Worm (Caenorhabditis elegans): ENCODE measurements around the gene F22B7.9.

Gene F22B7.9

DNA sequence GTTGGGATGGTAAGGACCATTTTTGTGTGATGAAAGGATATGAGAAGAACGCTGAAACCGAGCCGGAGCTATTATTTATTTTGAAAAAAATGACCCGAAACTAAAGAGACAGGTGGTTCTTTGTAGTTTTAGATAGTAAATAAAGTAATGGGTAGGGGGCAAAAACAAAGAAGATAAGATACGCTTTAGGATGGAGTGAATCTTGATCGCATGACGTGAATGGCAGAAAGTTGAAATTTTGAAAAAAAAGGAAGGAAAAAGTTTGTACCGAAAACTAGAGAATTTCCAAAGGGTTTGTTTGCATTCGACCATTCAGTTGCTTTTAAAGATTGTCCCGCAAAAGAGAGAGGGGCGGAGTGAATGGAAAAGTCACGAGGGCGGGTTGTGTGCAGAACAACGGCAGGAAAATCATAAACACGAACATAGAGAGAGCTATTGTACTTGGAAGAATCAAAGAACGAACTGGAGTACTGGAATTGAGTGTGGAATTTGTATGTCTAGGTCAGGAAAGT is at the start of gene F22B7.9:
TSS of gene F22B7.9 (minus strand) at position 51 of the 512 bp plus-strand sequence.
- TF ChIP-seq aha-1 (tag): peak; percentile 83
- peak; percentile 70 for TF ChIP-seq dve-1 (tag; optimal IDR thresholded peaks at IDR 0.05; ENCODE audit: insufficient read depth)
- no peak for TF ChIP-seq mes-2 (tag; optimal IDR thresholded peaks at IDR 0.05; ENCODE audit: poor library complexity, severe bottlenecking)
- TF ChIP-seq daf-16 (GFP tag; optimal IDR thresholded peaks at IDR 0.05): no peak
- peak; percentile 67 for TF ChIP-seq daf-16 (tag; optimal IDR thresholded peaks at IDR 0.05)
- TF ChIP-seq ctbp-1 (GFP tag; IDR thresholded peaks at IDR 0.05): no peak
- no peak for TF ChIP-seq ceh-32 (tag; optimal IDR thresholded peaks at IDR 0.05; ENCODE audit: poor library complexity)
- TF ChIP-seq ztf-7 (tag; optimal IDR thresholded peaks at IDR 0.05): no peak
- TF ChIP-seq hlh-30 (tag; optimal IDR thresholded peaks at IDR 0.05; ENCODE audit: insufficient read depth): peak; percentile 65
- no peak for TF ChIP-seq zfp-2 (tag; optimal IDR thresholded peaks at IDR 0.05)
- no peak for TF ChIP-seq nhr-6 (tag; optimal IDR thresholded peaks at IDR 0.05)
- no peak for TF ChIP-seq ama-1 (optimal IDR thresholded peaks at IDR 0.05)
- TF ChIP-seq nhr-77 (tag; optimal IDR thresholded peaks at IDR 0.05): no peak
- TF ChIP-seq madf-9 (GFP tag; conservative IDR thresholded peaks at IDR 0.05): no peak
- TF ChIP-seq hmg-1.1 (GFP tag; IDR thresholded peaks at IDR 0.05): no peak
- TF ChIP-seq Y105C5A.15 (GFP tag; IDR thresholded peaks at IDR 0.05): no peak
- no peak for TF ChIP-seq F10B5.3 (tag; optimal IDR thresholded peaks at IDR 0.05)
- peak; percentile 2 for TF ChIP-seq spr-1 (tag; optimal IDR thresholded peaks at IDR 0.05)
- no peak for TF ChIP-seq spr-3 (GFP tag; optimal IDR thresholded peaks at IDR 0.05)
- TF ChIP-seq R02D3.7 (tag; optimal IDR thresholded peaks at IDR 0.05): no peak
- no peak for TF ChIP-seq lin-15B (tag; optimal IDR thresholded peaks at IDR 0.05)
- TF ChIP-seq mdl-1 (tag; optimal IDR thresholded peaks at IDR 0.05): peak in 1 of 2 experiments; percentile 39
- TF ChIP-seq hlh-11 (tag; optimal IDR thresholded peaks at IDR 0.05): peak; percentile 53
- no peak for TF ChIP-seq T20F7.1 (GFP tag; optimal IDR thresholded peaks at IDR 0.05)
- no peak for TF ChIP-seq tag-97 (GFP tag; IDR thresholded peaks at IDR 0.05)
- peak; percentile 27; the same call in 1 of the 2 replicates for TF ChIP-seq dmd-6 (GFP tag; IDR thresholded peaks at IDR 0.05)
- peak; percentile 38 for TF ChIP-seq nhr-28 (tag; optimal IDR thresholded peaks at IDR 0.05)
- TF ChIP-seq nhr-48 (tag; optimal IDR thresholded peaks at IDR 0.05): peak; percentile 6
- TF ChIP-seq sdz-12 (GFP tag; optimal IDR thresholded peaks at IDR 0.05): no peak
- no peak for TF ChIP-seq pha-4 (GFP tag; IDR thresholded peaks at IDR 0.05)
- TF ChIP-seq pha-4 (tag; optimal IDR thresholded peaks at IDR 0.05): peak; percentile 39
- no peak for TF ChIP-seq ceh-62 (tag; optimal IDR thresholded peaks at IDR 0.05)
- TF ChIP-seq snpc-1.2 (GFP tag; IDR thresholded peaks at IDR 0.05): no peak

DNA sequence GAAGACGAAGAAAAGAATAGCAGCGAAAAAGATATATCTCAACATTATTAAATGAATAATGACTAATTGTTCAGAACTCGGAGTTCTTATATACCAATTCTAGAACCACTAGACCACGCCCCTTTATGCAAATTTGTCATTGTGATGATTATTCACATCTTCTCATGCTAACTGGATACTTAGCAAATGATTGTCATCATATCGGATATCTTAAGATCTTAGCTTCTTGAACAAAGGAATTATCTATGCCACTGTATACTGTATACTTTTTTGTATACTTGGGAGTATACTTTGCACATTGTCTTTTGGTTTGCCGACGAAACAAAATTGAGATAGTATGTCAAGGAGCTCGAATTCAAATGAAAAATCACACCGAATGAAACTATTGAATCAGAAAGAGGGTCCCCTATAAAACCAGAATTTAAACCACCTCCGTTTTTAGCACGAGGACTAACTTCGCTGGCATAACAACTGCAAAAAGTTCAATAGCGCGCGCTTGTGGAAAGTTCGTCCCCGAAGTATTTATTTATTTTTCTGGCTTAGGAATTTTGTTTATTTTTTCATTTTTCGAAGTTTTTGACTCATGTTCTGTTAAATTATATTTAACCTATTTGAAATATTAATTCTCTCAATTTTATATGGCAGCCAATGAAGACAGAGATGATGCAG is 46.7 kb upstream of the F22B7.9 start, which contains the start of the genes sdz-1 and vps-33.1:
TSS of gene sdz-1 (minus strand) at position 51 of the 669 bp plus-strand sequence.
TSS of gene vps-33.1 (plus strand) at position 639 of the 669 bp plus-strand sequence.
- TF ChIP-seq ceh-20 (GFP tag; IDR thresholded peaks at IDR 0.05) (no peak), ceh-62 (tag; optimal IDR thresholded peaks at IDR 0.05) (no peak), nhr-77 (tag; optimal IDR thresholded peaks at IDR 0.05) (no peak), hlh-30 (tag; optimal IDR thresholded peaks at IDR 0.05; ENCODE audit: insufficient read depth) (peak; percentile 81), nhr-11 (tag; optimal IDR thresholded peaks at IDR 0.05) (no peak), nhr-76 (tag; optimal IDR thresholded peaks at IDR 0.05) (no peak), lsy-2 (tag; optimal IDR thresholded peaks at IDR 0.05) (peak in 1 of 2 experiments; percentile 67), zip-2 (tag; optimal IDR thresholded peaks at IDR 0.05) (no peak), mxl-3 (GFP tag; optimal IDR thresholded peaks at IDR 0.05) (no peak), mes-2 (tag; optimal IDR thresholded peaks at IDR 0.05; ENCODE audit: poor library complexity, severe bottlenecking) (peak; percentile 96), ces-1 (GFP tag; optimal IDR thresholded peaks at IDR 0.05) (no peak), ama-1 (optimal IDR thresholded peaks at IDR 0.05) (no peak), lin-38 (GFP tag; IDR thresholded peaks at IDR 0.05) (peak; percentile 73), cey-2 (tag; optimal IDR thresholded peaks at IDR 0.05; ENCODE audit: borderline replicate concordance, insufficient read depth) (no peak), mdl-1 (tag; optimal IDR thresholded peaks at IDR 0.05) (peak in 1 of 2 experiments; percentile 35), unc-130 (GFP tag; optimal IDR thresholded peaks at IDR 0.05) (peak; percentile 62), dve-1 (tag; optimal IDR thresholded peaks at IDR 0.05; ENCODE audit: insufficient read depth) (peak; percentile 18), hif-1 (tag; optimal IDR thresholded peaks at IDR 0.05) (peak in 1 of 2 experiments; percentile 60), daf-19 (GFP tag; conservative IDR thresholded peaks at IDR 0.05) (no peak), pha-4 (GFP tag; IDR thresholded peaks at IDR 0.05) (no peak), pha-4 (tag; optimal IDR thresholded peaks at IDR 0.05) (peak; percentile 21), dmd-6 (GFP tag; IDR thresholded peaks at IDR 0.05) (no peak), nhr-28 (tag; optimal IDR thresholded peaks at IDR 0.05) (peak; percentile 4), egl-27 (tag; optimal IDR thresholded peaks at IDR 0.05) (no peak), nhr-6 (tag; optimal IDR thresholded peaks at IDR 0.05) (peak; percentile 80), dpl-1 (GFP tag; optimal IDR thresholded peaks at IDR 0.05) (peak; percentile 77), gei-8 (GFP tag; optimal IDR thresholded peaks at IDR 0.05) (no peak)

Data from whole organism, L4 larva.